Fruit fly (Drosophila melanogaster): ENCODE measurements around the gene Pcyt2.

Gene Pcyt2

DNA sequence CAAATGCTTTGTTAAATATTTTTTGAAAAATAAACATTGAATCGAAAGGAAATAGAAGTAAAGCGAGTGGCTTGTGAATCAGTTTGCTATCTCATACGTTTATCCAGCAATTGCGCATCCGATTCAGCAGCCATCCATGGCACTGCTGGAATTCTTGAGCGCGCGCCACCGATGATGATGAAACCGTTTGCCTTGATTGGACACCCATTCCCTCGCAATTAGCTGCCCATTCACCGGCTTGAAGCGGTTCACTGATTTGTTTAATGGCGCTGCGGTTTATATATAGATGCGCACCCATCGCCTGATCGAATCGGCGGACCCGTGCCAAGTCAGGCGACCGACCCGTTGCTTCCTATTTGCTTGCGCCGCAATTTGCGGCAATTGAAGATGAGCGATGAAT is at the start of gene Pcyt2:
Gene Pcyt2, plus strand, starts transcription at position 301 of the 400 bp plus-strand sequence.
- no peak for TF ChIP-seq psq (optimal IDR thresholded peaks at IDR 0.05)
- no peak for TF ChIP-seq Sin3A (optimal IDR thresholded peaks at IDR 0.05)
- no peak for TF ChIP-seq h (optimal IDR thresholded peaks at IDR 0.05)
- no peak for TF ChIP-seq ttk (optimal IDR thresholded peaks at IDR 0.05)
- no peak for TF ChIP-seq Myc (optimal IDR thresholded peaks at IDR 0.05)
- no peak for TF ChIP-seq insv (optimal IDR thresholded peaks at IDR 0.05)

DNA sequence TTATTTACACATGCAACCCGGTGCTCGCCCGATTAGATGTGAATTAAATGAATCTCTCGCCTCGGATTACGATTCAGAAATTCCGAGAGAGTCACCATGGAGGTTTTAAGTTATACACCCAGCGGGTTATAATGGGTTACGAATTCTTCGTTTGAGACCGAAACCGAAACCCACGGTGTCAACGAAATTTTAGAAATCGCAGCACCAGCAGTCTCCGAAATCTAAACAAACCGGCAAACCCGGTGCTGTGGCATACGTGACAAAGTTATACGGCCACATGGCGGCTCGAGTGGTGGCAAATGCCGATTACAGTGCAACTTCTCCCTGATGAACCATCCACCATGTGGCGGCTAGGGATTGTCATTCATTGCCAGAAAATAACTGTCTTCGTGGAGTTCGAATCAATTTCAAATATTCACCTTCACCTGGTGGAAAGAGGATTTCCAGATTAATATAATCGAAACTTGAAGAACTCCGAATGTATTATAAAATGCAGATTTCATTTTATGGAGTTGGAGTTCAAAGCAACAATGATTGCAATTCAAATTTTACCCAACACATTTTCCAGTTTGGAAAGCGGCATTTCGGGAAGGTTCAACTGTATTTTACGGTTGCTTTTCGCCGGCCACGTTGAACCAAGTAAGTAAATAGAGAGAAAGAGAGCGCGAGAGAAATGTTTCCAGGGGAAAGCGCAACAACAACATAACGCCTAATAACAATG is 37.3 kb upstream of the Pcyt2 start:
- TF ChIP-seq ttk (optimal IDR thresholded peaks at IDR 0.05) (no peak), h (optimal IDR thresholded peaks at IDR 0.05) (no peak), insv (optimal IDR thresholded peaks at IDR 0.05) (no peak), Myc (optimal IDR thresholded peaks at IDR 0.05) (no peak), psq (optimal IDR thresholded peaks at IDR 0.05) (no peak), Sin3A (optimal IDR thresholded peaks at IDR 0.05) (no peak)

DNA sequence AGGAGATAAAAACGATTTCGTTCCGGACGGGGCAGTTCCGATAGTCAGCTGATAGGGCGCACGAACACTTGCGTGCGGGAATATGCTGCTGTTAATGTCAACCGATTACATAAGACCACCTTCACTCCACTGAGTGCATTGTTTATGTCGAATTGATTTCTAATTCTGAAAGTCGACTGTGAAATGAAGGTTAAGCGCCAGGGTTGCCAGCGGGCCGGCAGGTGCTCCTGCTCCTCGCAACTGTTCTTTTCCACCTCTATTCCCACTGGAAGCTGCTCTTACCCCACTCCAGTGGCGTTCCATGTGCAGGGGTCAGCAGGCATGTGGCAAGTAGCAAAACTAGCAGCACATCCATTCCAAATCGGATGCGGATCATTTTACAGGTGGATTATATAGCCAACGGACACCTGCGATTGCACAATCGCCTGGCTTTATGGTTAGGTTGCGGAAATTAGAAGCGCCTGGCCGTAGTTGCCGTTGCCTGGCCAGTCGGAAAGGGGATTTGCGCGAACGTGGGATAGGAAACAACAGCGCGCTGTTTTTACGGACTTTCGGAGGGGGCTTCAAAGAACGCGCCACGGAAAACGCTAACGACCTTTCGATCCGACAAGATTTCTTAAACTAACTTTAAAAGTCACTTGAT is 36.5 kb upstream of the Pcyt2 start, which contains the start of gene cue:
Gene cue, minus strand, starts transcription at position 641 of the 643 bp plus-strand sequence.
- no peak for TF ChIP-seq Myc (optimal IDR thresholded peaks at IDR 0.05)
- TF ChIP-seq h (optimal IDR thresholded peaks at IDR 0.05) = no peak
- no peak for TF ChIP-seq insv (optimal IDR thresholded peaks at IDR 0.05)
- no peak for TF ChIP-seq Sin3A (optimal IDR thresholded peaks at IDR 0.05)
- no peak for TF ChIP-seq ttk (optimal IDR thresholded peaks at IDR 0.05)
- TF ChIP-seq psq (optimal IDR thresholded peaks at IDR 0.05) = no peak

DNA sequence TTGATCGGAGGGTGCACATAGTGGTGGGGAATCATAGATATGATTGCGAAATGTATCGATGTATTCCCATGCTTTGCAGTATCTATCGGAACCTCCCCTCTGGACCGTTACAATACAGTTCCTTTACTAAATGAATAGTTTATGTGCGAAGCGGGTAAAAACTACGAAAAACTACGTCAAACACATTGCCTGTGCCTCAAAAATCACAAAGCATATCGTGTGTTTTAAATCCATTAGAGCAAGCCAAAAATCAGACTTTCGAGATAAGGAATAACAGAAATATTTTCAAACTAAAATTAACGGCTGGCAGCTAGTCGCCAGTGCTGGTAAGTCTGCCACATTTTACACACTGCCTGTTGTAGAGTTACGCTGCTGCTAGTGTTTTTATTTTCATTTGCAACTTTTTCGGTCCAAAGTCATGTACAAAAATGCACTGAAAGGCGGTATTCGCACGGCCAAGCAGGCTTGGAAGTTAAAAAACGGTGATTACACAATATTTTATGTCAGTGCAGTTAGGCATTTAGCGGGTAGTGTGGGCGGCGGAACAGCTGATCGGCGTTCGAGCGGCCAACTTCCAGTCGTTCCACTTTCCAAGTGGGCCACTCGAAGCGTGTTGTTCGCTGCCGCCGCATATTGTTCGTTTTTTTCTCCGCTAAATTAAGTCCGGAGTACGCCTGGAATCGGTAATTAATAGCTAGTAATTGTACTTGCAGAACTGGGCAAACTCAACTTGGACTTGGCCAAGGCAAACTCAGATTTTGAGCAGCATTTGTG is 35.8 kb upstream of the Pcyt2 start:
- TF ChIP-seq Sin3A (optimal IDR thresholded peaks at IDR 0.05) (no peak), h (optimal IDR thresholded peaks at IDR 0.05) (no peak), psq (optimal IDR thresholded peaks at IDR 0.05) (no peak), ttk (optimal IDR thresholded peaks at IDR 0.05) (no peak), Myc (optimal IDR thresholded peaks at IDR 0.05) (no peak), insv (optimal IDR thresholded peaks at IDR 0.05) (no peak)

DNA sequence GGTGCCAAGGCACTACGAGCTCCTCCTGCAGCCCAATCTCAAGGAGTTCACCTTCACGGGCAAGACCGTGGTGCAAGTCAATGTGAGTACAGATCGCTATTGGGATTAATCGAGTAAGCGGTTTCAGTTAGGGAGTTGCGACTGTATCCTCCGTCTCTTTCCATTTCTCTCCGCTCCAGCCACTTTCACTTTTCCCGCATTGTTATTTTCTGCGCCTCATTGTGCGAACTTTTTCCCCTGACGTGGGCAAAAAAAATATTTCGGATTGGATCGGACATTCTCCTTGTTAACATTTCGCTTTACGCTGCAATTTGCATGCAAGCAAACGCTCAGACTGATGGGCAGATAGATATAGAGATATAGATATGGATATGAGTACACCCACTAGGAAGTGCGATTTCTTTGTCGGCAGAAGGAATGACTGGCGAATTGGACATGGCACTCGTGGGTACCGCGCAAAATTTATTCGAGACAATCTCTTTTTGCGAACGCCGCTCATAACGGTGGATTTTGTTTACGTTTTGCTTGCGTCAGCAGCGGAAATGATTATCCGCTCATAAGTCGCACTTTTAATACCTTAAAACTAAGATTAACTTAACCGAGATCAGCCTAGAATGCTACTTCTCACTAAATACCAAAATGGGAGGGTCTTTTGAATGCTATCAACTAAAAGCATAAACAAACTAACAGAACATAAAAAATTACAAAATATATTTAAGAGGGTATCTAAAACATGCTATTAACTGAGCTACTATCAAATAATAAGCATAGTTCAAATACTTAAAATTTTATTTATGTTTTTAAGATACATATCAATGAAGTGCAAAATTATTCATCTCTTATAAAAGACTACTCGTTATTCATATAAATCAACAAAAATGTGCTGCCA is 34.3 kb upstream of the Pcyt2 start:
- TF ChIP-seq psq (optimal IDR thresholded peaks at IDR 0.05) (no peak), ttk (optimal IDR thresholded peaks at IDR 0.05) (no peak), Myc (optimal IDR thresholded peaks at IDR 0.05) (no peak), h (optimal IDR thresholded peaks at IDR 0.05) (no peak), insv (optimal IDR thresholded peaks at IDR 0.05) (no peak), Sin3A (optimal IDR thresholded peaks at IDR 0.05) (no peak)

DNA sequence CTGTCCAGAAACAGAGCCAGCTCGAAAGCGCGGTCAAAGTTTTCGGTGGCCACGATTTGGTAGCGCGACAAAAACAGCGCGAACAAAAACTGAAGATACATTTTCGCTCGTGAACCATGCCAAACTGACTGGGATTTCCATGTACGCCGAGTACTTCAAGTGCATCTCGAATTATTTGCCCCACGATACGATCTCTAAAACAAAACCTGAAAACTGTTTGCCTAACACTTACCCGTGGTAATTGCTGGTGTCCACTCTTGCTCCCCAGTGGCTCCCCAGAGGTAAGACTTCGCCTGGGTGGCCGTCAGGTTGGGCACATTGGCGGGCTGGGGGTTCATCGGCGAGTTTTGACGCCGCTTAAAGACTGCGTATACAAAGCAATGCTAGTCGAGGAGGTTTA is 22.1 kb upstream of the Pcyt2 start, which contains the start of gene Ir62a:
Gene Ir62a, minus strand, starts transcription at position 101 of the 400 bp plus-strand sequence.
- TF ChIP-seq Sin3A (optimal IDR thresholded peaks at IDR 0.05) (no peak), ttk (optimal IDR thresholded peaks at IDR 0.05) (no peak), h (optimal IDR thresholded peaks at IDR 0.05) (no peak), insv (optimal IDR thresholded peaks at IDR 0.05) (no peak), Myc (optimal IDR thresholded peaks at IDR 0.05) (no peak), psq (optimal IDR thresholded peaks at IDR 0.05) (no peak)

DNA sequence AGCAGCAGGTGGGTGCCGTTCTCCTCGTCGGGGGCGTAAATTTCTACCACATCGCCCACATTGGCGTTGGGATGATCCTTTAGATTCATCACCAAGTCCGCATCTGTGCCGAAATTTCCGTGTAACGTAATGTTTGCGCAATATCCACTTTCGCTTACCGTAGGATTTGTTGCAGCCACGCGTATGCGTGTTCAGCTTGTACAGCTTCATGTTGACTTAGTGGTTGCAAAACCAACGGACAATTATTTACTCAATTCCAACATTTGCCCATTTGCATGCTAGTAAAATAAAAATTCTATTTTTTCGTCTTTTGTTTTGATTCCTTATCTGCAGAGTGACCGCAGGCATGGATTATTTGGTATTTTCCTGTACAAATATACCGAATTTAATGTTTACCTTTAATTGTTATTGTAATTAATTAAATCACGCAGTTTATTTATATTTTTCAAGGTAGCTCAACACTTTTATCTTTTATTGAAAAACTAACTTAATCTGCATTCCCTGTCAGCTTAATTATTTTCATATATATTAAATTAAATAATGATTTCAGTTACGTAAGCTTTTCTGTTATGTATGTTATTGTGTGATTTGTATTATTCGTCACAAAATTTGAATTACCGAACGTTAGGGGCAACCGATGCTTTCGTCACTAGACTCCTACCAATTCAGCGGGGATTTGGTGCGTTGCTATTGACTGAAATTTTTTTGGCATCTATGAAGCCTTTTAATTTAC is 19.4 kb upstream of the Pcyt2 start, which contains the start of gene Iml1:
Gene Iml1, minus strand, starts transcription at position 336 of the 733 bp plus-strand sequence.
- peak; percentile 76 for TF ChIP-seq psq (optimal IDR thresholded peaks at IDR 0.05)
- no peak for TF ChIP-seq h (optimal IDR thresholded peaks at IDR 0.05)

DNA sequence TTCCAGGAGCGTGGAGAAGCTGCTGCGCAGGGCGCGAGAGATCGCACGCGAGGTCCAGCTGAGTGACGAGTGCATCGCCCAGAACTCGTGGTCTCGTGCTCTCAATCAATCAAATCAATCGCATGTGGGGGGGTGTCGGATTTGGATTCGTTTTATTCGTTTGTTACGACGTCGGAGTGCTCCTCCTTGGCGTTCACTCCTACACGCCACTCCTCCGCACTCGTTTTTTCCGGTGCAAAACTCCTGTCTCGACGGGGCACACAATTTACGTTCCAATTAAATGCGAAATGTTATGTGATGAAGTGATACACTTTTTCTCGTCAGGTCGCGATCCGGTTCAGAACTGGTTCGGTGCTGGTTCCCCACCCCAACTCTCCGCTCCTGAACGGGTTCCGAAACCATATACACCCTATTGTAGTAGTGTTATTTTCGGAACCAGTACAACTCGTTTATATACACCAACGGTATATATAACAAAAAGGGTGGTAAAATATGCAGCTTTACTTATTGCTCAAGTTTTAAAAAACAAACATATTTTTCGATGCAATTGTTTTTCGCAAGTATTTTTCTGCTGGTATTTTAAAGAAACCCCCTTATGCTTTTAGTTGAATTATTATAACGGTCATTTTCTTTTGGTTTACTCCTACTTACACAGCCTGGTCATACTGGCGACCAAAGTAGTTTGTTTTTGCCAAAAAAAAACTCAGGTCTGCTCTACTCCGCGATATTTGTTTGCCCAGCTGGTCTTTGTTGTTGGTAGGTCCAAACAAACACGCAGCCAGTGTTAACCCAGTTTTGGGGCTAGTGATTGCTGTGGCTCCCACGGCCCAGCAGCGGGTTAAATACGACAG is 16.6 kb upstream of the Pcyt2 start, which contains the start of the genes CG12091 and pns:
Gene CG12091, minus strand, starts transcription at position 349 of the 851 bp plus-strand sequence.
Gene pns, plus strand, starts transcription at position 651 of the 851 bp plus-strand sequence.
- no peak for TF ChIP-seq Myc (optimal IDR thresholded peaks at IDR 0.05)
- no peak for TF ChIP-seq Sin3A (optimal IDR thresholded peaks at IDR 0.05)
- no peak for TF ChIP-seq h (optimal IDR thresholded peaks at IDR 0.05)
- no peak for TF ChIP-seq insv (optimal IDR thresholded peaks at IDR 0.05)
- no peak for TF ChIP-seq ttk (optimal IDR thresholded peaks at IDR 0.05)
- TF ChIP-seq psq (optimal IDR thresholded peaks at IDR 0.05) = no peak

DNA sequence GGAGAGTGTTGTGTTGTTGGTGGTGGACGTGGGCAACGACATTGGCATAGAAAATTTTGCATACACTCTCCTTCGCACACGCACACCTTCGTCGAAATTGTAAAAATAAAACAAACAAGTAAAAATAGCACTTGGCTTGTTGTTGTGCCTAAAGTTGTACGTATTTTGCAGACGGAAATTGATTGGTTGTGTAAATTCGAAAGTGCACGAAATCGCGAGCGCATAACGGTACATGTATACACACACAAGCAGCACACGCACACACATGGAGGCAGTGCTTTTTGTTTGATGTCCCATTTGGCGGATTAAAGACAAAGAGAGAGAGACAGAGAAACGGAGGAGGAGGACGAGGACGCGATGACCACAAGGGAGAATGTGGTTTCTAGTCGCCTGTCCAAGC is 15.9 kb upstream of the Pcyt2 start:
- TF ChIP-seq h (optimal IDR thresholded peaks at IDR 0.05) = no peak
- TF ChIP-seq insv (optimal IDR thresholded peaks at IDR 0.05) = no peak
- no peak for TF ChIP-seq Myc (optimal IDR thresholded peaks at IDR 0.05)
- no peak for TF ChIP-seq Sin3A (optimal IDR thresholded peaks at IDR 0.05)
- TF ChIP-seq ttk (optimal IDR thresholded peaks at IDR 0.05) = no peak
- TF ChIP-seq psq (optimal IDR thresholded peaks at IDR 0.05) = no peak

All from Kc167 (cell line).